Fruit fly (Drosophila melanogaster) whole organism, embryonic: Measurements from ENCODE around the gene CCAP.
A peak's percentile ranks its signal among the peaks of the same experiment; 100 is the strongest.

Experiments
- Adf1 ChIP-seq: fragments of 200-800 bp; sonication (Bioruptor generic); IDR thresholded peaks from 2 replicates; pipeline ENCODE4 v1.3.6; 2022; ENCODE audit warnings: missing biosample characterization, missing genetic modification characterization
- Bgb ChIP-seq: fragments of 200-800 bp; sonication (Bioruptor generic); IDR thresholded peaks from 2 replicates; pipeline ENCODE4 v1.3.6; 2022; ENCODE audit warnings: missing biosample characterization, missing genetic modification characterization; ENCODE audit not compliant: partially characterized antibody
- CG10543 ChIP-seq: fragments of 200-800 bp; sonication (Bioruptor generic); optimal IDR thresholded peaks from 3 replicates; lab custom pipeline; 2017; ENCODE audit warnings: missing biosample characterization, mild to moderate bottlenecking, missing genetic modification characterization, moderate library complexity
- CG12155 ChIP-seq: fragments of 200-800 bp; sonication (Bioruptor generic); optimal IDR thresholded peaks from 3 replicates; lab custom pipeline; 2016; ENCODE audit warnings: missing biosample characterization, missing genetic modification characterization
- CG14710 ChIP-seq: fragments of 200-800 bp; sonication (Bioruptor generic); optimal IDR thresholded peaks from 3 replicates; lab custom pipeline; 2019; ENCODE audit warnings: missing biosample characterization, mild to moderate bottlenecking, missing genetic modification characterization, moderate library complexity
- CG16813 ChIP-seq: fragments of 200-800 bp; sonication (Bioruptor generic); IDR thresholded peaks from 3 replicates; pipeline ENCODE4 v1.3.6; 2022; ENCODE audit warnings: missing biosample characterization, missing genetic modification characterization; ENCODE audit not compliant: partially characterized antibody
- CG17361 ChIP-seq: fragments of 200-800 bp; sonication (Bioruptor generic); IDR thresholded peaks from 3 replicates; pipeline ENCODE4 v1.3.6; 2022; ENCODE audit warnings: missing biosample characterization, missing genetic modification characterization
- CG2120 ChIP-seq: fragments of 200-800 bp; sonication (Bioruptor generic); optimal IDR thresholded peaks from 3 replicates; lab custom pipeline; 2016; ENCODE audit warnings: missing biosample characterization, missing genetic modification characterization
- CG2199 ChIP-seq: fragments of 200-800 bp; sonication (Bioruptor generic); IDR thresholded peaks from 3 replicates; pipeline ENCODE4 v1.3.6; 2022; ENCODE audit warnings: missing biosample characterization, missing genetic modification characterization
- CG30403 ChIP-seq: fragments of 200-800 bp; sonication (Bioruptor generic); optimal IDR thresholded peaks from 3 replicates; lab custom pipeline; 2016; ENCODE audit warnings: missing biosample characterization, missing genetic modification characterization
- CG4360 ChIP-seq: fragments of 200-800 bp; sonication (Bioruptor generic); IDR thresholded peaks from 2 replicates; pipeline ENCODE4 v1.3.6; 2022; ENCODE audit warnings: missing biosample characterization, missing genetic modification characterization
- CG4617 ChIP-seq: fragments of 200-800 bp; sonication (Bioruptor generic); optimal IDR thresholded peaks from 3 replicates; lab custom pipeline; 2016; ENCODE audit warnings: missing biosample characterization, missing genetic modification characterization, borderline replicate concordance
- CG6272 ChIP-seq: fragments of 200-800 bp; sonication (Bioruptor generic); IDR thresholded peaks from 2 replicates; pipeline ENCODE4 v1.3.6; 2022; ENCODE audit warnings: missing biosample characterization, missing genetic modification characterization
- CG6791 ChIP-seq: fragments of 200-800 bp; sonication (Bioruptor generic); IDR thresholded peaks from 3 replicates; pipeline ENCODE4 v1.3.6; 2022; ENCODE audit warnings: missing biosample characterization, missing genetic modification characterization; ENCODE audit not compliant: partially characterized antibody
- CkIIα-i1 ChIP-seq: fragments of 200-800 bp; sonication (Bioruptor generic); IDR thresholded peaks from 2 replicates; pipeline ENCODE4 v1.3.6; 2022; ENCODE audit warnings: missing biosample characterization, missing genetic modification characterization
- CoRest ChIP-seq: fragments of 200-800 bp; sonication (Bioruptor generic); optimal IDR thresholded peaks from 3 replicates; lab custom pipeline; 2018; ENCODE audit warnings: missing biosample characterization, mild to moderate bottlenecking, missing genetic modification characterization, moderate library complexity
- Dll ChIP-seq: fragments of 200-800 bp; sonication (Bioruptor generic); IDR thresholded peaks from 4 replicates; pipeline ENCODE4 v1.3.6; 2022; ENCODE audit warnings: missing biosample characterization, missing genetic modification characterization; ENCODE audit not compliant: partially characterized antibody
- Doc3 ChIP-seq: fragments of 200-800 bp; sonication (Bioruptor generic); IDR thresholded peaks from 3 replicates; pipeline ENCODE4 v1.3.6; 2022; ENCODE audit warnings: missing biosample characterization, missing genetic modification characterization; ENCODE audit not compliant: partially characterized antibody
- Ets65A ChIP-seq: fragments of 200-800 bp; sonication (Bioruptor generic); peaks from one replicate; lab custom pipeline; 2016; ENCODE audit warnings: missing biosample characterization, missing genetic modification characterization
- Ets97D ChIP-seq: fragments of 200-800 bp; sonication (Bioruptor generic); optimal IDR thresholded peaks from 3 replicates; lab custom pipeline; 2016; ENCODE audit warnings: missing biosample characterization, missing genetic modification characterization
- Gug ChIP-seq: fragments of 200-800 bp; sonication (Bioruptor generic); IDR thresholded peaks from 4 replicates; pipeline ENCODE4 v1.3.6; 2022; ENCODE audit warnings: missing biosample characterization, missing genetic modification characterization
- HLH4C ChIP-seq: fragments of 200-800 bp; sonication (Bioruptor generic); IDR thresholded peaks from 3 replicates; pipeline ENCODE4 v1.3.6; 2022; ENCODE audit warnings: missing biosample characterization, missing genetic modification characterization; ENCODE audit not compliant: partially characterized antibody
- Lpt ChIP-seq: fragments of >200 bp; optimal IDR thresholded peaks from 2 replicates; lab custom pipeline; 2018; ENCODE audit warnings: missing biosample characterization, missing genetic modification characterization
- MBD-R2 ChIP-seq: fragments of 200-800 bp; sonication (Bioruptor generic); IDR thresholded peaks from 2 replicates; pipeline ENCODE4 v1.3.6; 2022; ENCODE audit warnings: missing biosample characterization, missing genetic modification characterization
- Myb ChIP-seq: fragments of 200-800 bp; sonication (Bioruptor generic); optimal IDR thresholded peaks from 2 replicates; lab custom pipeline; 2016; ENCODE audit warnings: missing biosample characterization, missing genetic modification characterization
- Pdp1 ChIP-seq, 2 experiments: fragments of 200-800 bp; sonication (Bioruptor generic); optimal IDR thresholded peaks; 3 replicates each; lab custom pipeline; 2016; ENCODE audit warnings: missing biosample characterization in 2 of 2, missing genetic modification characterization in 2 of 2, mild to moderate bottlenecking in 1 of 2, moderate library complexity in 1 of 2
- Trl ChIP-seq, 3 experiments: fragments of >200 bp in 2 of 3; fragments of 200-800 bp in 1 of 3; sonication (Bioruptor generic) in 1 of 3; optimal IDR thresholded peaks; 2 replicates in 1 of 3; 3 replicates in 2 of 3; lab custom pipeline; 2016 to 2017; ENCODE audit warnings: missing biosample characterization in 1 of 3, missing genetic modification characterization in 1 of 3
- amos ChIP-seq: fragments of 200-800 bp; sonication (Bioruptor generic); IDR thresholded peaks from 2 replicates; pipeline ENCODE4 v1.3.6; 2022; ENCODE audit warnings: missing biosample characterization, missing genetic modification characterization; ENCODE audit not compliant: partially characterized antibody
- ato ChIP-seq: fragments of 200-800 bp; sonication (Bioruptor generic); IDR thresholded peaks from 2 replicates; pipeline ENCODE4 v1.3.6; 2022; ENCODE audit warnings: missing biosample characterization, missing genetic modification characterization; ENCODE audit not compliant: partially characterized antibody
- chinmo ChIP-seq: fragments of 200-800 bp; sonication (Bioruptor generic); IDR thresholded peaks from 4 replicates; pipeline ENCODE4 v1.3.6; 2022; ENCODE audit warnings: missing biosample characterization, missing genetic modification characterization; ENCODE audit not compliant: partially characterized antibody
- dpn ChIP-seq, 2 experiments: fragments of 200-800 bp; sonication (Bioruptor generic); optimal IDR thresholded peaks; 3 replicates each; lab custom pipeline; 2016; ENCODE audit warnings: missing biosample characterization in 2 of 2, missing genetic modification characterization in 2 of 2
- ems ChIP-seq: fragments of 200-800 bp; sonication (Bioruptor generic); optimal IDR thresholded peaks from 3 replicates; lab custom pipeline; 2016; ENCODE audit warnings: missing biosample characterization, missing genetic modification characterization
- eyg ChIP-seq: fragments of 200-800 bp; sonication (Bioruptor generic); optimal IDR thresholded peaks from 3 replicates; lab custom pipeline; 2016; ENCODE audit warnings: missing biosample characterization, missing genetic modification characterization
- ftz-f1 ChIP-seq: fragments of 200-800 bp; sonication (Bioruptor generic); optimal IDR thresholded peaks from 2 replicates; lab custom pipeline; 2016; ENCODE audit warnings: missing biosample characterization, missing genetic modification characterization
- hb ChIP-seq: fragments of 200-800 bp; sonication (Bioruptor generic); IDR thresholded peaks from 3 replicates; pipeline ENCODE4 v1.3.6; 2022; ENCODE audit warnings: missing biosample characterization, missing genetic modification characterization; ENCODE audit not compliant: partially characterized antibody
- hbn ChIP-seq: fragments of 200-800 bp; sonication (Bioruptor generic); IDR thresholded peaks from 2 replicates; pipeline ENCODE4 v1.3.6; 2022; ENCODE audit warnings: missing biosample characterization, missing genetic modification characterization; ENCODE audit not compliant: partially characterized antibody
- inv ChIP-seq: fragments of 200-800 bp; sonication (Bioruptor generic); IDR thresholded peaks from 2 replicates; pipeline ENCODE4 v1.3.6; 2022; ENCODE audit warnings: missing biosample characterization, missing genetic modification characterization; ENCODE audit not compliant: partially characterized antibody
- kni ChIP-seq: fragments of 200-800 bp; sonication (Bioruptor generic); optimal IDR thresholded peaks from 3 replicates; lab custom pipeline; 2017; ENCODE audit warnings: mild to moderate bottlenecking, missing biosample characterization, missing genetic modification reagents, missing genetic modification characterization
- lbe ChIP-seq: fragments of 200-800 bp; sonication (Bioruptor generic); optimal IDR thresholded peaks from 2 replicates; lab custom pipeline; 2016; ENCODE audit warnings: missing biosample characterization, mild to moderate bottlenecking, missing genetic modification characterization
- nerfin-2 ChIP-seq: fragments of 200-800 bp; sonication (Bioruptor generic); IDR thresholded peaks from 2 replicates; pipeline ENCODE4 v1.3.6; 2022; ENCODE audit warnings: missing biosample characterization, missing genetic modification characterization; ENCODE audit not compliant: partially characterized antibody
- nmo ChIP-seq: fragments of 200-800 bp; sonication (Bioruptor generic); optimal IDR thresholded peaks from 2 replicates; lab custom pipeline; 2018; ENCODE audit warnings: missing biosample characterization, mild to moderate bottlenecking, missing genetic modification characterization, moderate library complexity
- sna ChIP-seq: fragments of 200-800 bp; sonication (Bioruptor generic); IDR thresholded peaks from 2 replicates; pipeline ENCODE4 v1.3.6; 2022; ENCODE audit warnings: missing biosample characterization, missing genetic modification characterization; ENCODE audit not compliant: partially characterized antibody
- ttk ChIP-seq: fragments of 200-800 bp; sonication (Bioruptor generic); IDR thresholded peaks from 2 replicates; pipeline ENCODE4 v2.1.2; 2022; ENCODE audit warnings: missing biosample characterization, missing genetic modification characterization
- unc-4 ChIP-seq: fragments of 200-800 bp; sonication (Bioruptor generic); IDR thresholded peaks from 2 replicates; pipeline ENCODE4 v1.3.6; 2022; ENCODE audit warnings: missing biosample characterization, missing genetic modification characterization; ENCODE audit not compliant: partially characterized antibody
- usp ChIP-seq: fragments of >200 bp; optimal IDR thresholded peaks from 2 replicates; lab custom pipeline; 2017; ENCODE audit warnings: missing biosample characterization, missing genetic modification characterization
- vnd ChIP-seq: fragments of 200-800 bp; sonication (Bioruptor generic); IDR thresholded peaks from 3 replicates; pipeline ENCODE4 v1.3.6; 2022; ENCODE audit warnings: missing biosample characterization, missing genetic modification characterization; ENCODE audit not compliant: partially characterized antibody
- zen2 ChIP-seq: fragments of 200-800 bp; sonication (Bioruptor generic); IDR thresholded peaks from 3 replicates; pipeline ENCODE4 v1.3.6; 2022; ENCODE audit warnings: missing biosample characterization, missing genetic modification characterization; ENCODE audit not compliant: partially characterized antibody

CCAP gene

DNA sequence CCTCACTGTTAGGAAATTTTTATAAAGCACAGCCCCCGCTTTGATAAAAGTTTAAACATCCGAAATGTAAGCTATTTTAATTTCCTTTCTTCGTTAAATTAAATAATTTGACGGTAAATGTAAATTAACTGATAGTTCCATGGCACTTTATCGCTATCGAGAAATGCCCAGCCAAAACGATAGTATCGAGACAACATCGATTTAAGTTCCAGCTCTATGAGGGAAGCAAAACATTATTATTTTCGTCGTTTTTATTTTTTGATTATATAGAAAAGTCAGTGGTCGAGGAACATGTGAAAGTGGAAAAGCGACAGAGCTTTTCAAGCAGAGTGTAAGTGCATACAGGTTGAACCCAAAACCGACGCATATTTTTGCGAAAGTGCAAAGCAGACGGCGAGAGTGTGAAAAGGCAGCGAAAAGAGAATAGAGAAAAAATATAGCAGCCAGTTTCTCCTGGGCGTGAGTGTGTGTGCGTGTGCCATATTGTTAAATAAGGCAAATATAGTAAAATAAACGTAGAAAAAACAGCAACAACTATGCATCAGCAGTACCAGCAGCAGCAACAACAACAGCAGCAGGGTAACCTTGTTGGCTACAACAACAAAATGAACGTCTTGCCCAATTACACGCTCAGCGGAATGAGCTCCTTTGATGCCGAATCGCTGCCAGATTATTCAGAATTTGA lies 25.0 kb upstream of the CCAP start, which contains the start of gene CG45049 (continued):
- TF ChIP-seq nerfin-2 (peak; percentile 87), CoRest (tag; lab: Kevin White, UChicago) (no peak), Pdp1 (GFP tag; optimal IDR thresholded peaks at IDR 0.05; lab: Kevin White, UChicago) (peak in 1 of 2 experiments; percentile 12), CG6791 (GFP tag; lab: Robert Waterston, UW) (peak; percentile 95), chinmo (peak; percentile 54; the same call in 1 of the 4 replicates), CG4360 (GFP tag; lab: Robert Waterston, UW) (peak; percentile 85), Ets97D (GFP tag; lab: Kevin White, UChicago) (peak; percentile 6), Adf1 (GFP tag; lab: Robert Waterston, UW) (no peak), amos (GFP tag; lab: Robert Waterston, UW) (peak; percentile 96), dpn (GFP tag; optimal IDR thresholded peaks at IDR 0.05; lab: Kevin White, UChicago) (peak in 1 of 2 experiments; percentile 31), CG12155 (GFP tag; lab: Kevin White, UChicago) (no peak), vnd (GFP tag; lab: Robert Waterston, UW) (peak; percentile 89), Lpt (GFP tag; lab: Kevin White, UChicago) (no peak), ftz-f1 (GFP tag; lab: Kevin White, UChicago) (peak; percentile 22), Trl (optimal IDR thresholded peaks at IDR 0.05; lab: Kevin White, UChicago) (peak in 1 of 2 experiments; percentile 69), Trl (GFP tag; optimal IDR thresholded peaks at IDR 0.05; lab: Kevin White, UChicago) (no peak), HLH4C (GFP tag; lab: Robert Waterston, UW) (peak; percentile 87), eyg (GFP tag; lab: Kevin White, UChicago) (no peak), MBD-R2 (GFP tag; lab: Robert Waterston, UW) (0 out of 2 replicates have a peak, but pooled peaks have one; percentile 22), inv (GFP tag; lab: Robert Waterston, UW) (peak; percentile 89), CG2120 (GFP tag; lab: Kevin White, UChicago) (no peak), CG6272 (GFP tag; lab: Robert Waterston, UW) (peak; percentile 37; the same call in 1 of the 2 replicates), Bgb (peak; percentile 92), Myb (no peak), unc-4 (GFP tag; lab: Robert Waterston, UW) (peak; percentile 78), CG14710 (peak; percentile 0), usp (GFP tag; lab: Kevin White, UChicago) (no peak), ato (GFP tag; lab: Robert Waterston, UW) (peak; percentile 92), CG4617 (peak; percentile 72), CG17361 (GFP tag; lab: Robert Waterston, UW) (peak; percentile 31; the same call in 1 of the 3 replicates), Dll (GFP tag; lab: Robert Waterston, UW) (peak; percentile 90), lbe (GFP tag; lab: Kevin White, UChicago) (no peak), nmo (peak; percentile 25), hb (peak; percentile 93), CG2199 (GFP tag; lab: Robert Waterston, UW) (0 out of 3 replicates have a peak, but pooled peaks have one; percentile 10), ems (GFP tag; lab: Kevin White, UChicago) (no peak), kni (GFP tag; lab: Kevin White, UChicago) (peak; percentile 40), ttk (GFP tag; lab: Robert Waterston, UW) (no peak), zen2 (peak; percentile 88), CG10543 (GFP tag; lab: Kevin White, UChicago) (peak; percentile 23), hbn (GFP tag; lab: Robert Waterston, UW) (peak; percentile 75), CG16813 (GFP tag; lab: Robert Waterston, UW) (peak; percentile 90), CkIIα-i1 (GFP tag; lab: Robert Waterston, UW) (no peak), sna (peak; percentile 65), Ets65A (GFP tag; lab: Kevin White, UChicago) (peak; percentile 35), CG30403 (GFP tag; lab: Kevin White, UChicago) (peak; percentile 18), Gug (GFP tag; lab: Robert Waterston, UW) (peak; percentile 32; the same call in 1 of the 4 replicates), Doc3 (peak; percentile 81)
